Worm (Caenorhabditis elegans) whole organism, L2 larva: ENCODE data around the gene F02C12.2.
A peak's percentile ranks its signal among the peaks of the same experiment; 100 is the strongest.

Experiments used
- C34F6.9 ChIP-seq: fragments of 150-350 bp; optimal IDR thresholded peaks from 2 replicates; lab custom pipeline; 2014; ENCODE audit warnings: missing biosample characterization, missing genetic modification characterization
- F13H6.1 ChIP-seq: sonication (generic microtip); optimal IDR thresholded peaks from 2 replicates; lab custom pipeline; 2016; ENCODE audit warnings: missing genetic modification characterization, missing compliant biosample characterization
- ZK546.5 ChIP-seq: sonication (generic microtip); optimal IDR thresholded peaks from 2 replicates; lab custom pipeline; 2017; ENCODE audit warnings: missing biosample characterization, missing genetic modification characterization
- alr-1 ChIP-seq: fragments of 150-350 bp; optimal IDR thresholded peaks from 2 replicates; lab custom pipeline; 2014; ENCODE audit warnings: missing biosample characterization, missing genetic modification characterization
- ama-1 ChIP-seq: fragments of 150-350 bp; optimal IDR thresholded peaks from 2 replicates; lab custom pipeline; 2018; ENCODE audit warnings: inconsistent platforms
- blmp-1 ChIP-seq: sonication (generic microtip); optimal IDR thresholded peaks from 2 replicates; lab custom pipeline; 2017; ENCODE audit warnings: missing genetic modification characterization, mild to moderate bottlenecking, missing compliant biosample characterization, antibody characterized with exemption, moderate library complexity; ENCODE audit not compliant: insufficient read depth
- ceh-16 ChIP-seq: fragments of 150-350 bp; optimal IDR thresholded peaks from 2 replicates; lab custom pipeline; 2014; ENCODE audit warnings: missing biosample characterization, missing genetic modification characterization
- ceh-82 ChIP-seq: fragments of 150-350 bp; optimal IDR thresholded peaks from 2 replicates; lab custom pipeline; 2014; ENCODE audit warnings: missing biosample characterization, missing genetic modification characterization
- crh-2 ChIP-seq: sonication (generic microtip); optimal IDR thresholded peaks from 2 replicates; lab custom pipeline; 2017; ENCODE audit warnings: missing biosample characterization, missing genetic modification characterization
- dmd-4 ChIP-seq: sonication (generic microtip); optimal IDR thresholded peaks from 2 replicates; lab custom pipeline; 2017; ENCODE audit warnings: missing biosample characterization, missing genetic modification characterization
- egl-27 ChIP-seq: sonication (generic microtip); optimal IDR thresholded peaks from 3 replicates; lab custom pipeline; 2017; ENCODE audit warnings: missing biosample characterization, missing genetic modification reagents, missing genetic modification characterization
- elt-1 ChIP-seq: fragments of 150-350 bp; optimal IDR thresholded peaks from 2 replicates; lab custom pipeline; 2014; ENCODE audit warnings: missing biosample characterization, missing genetic modification characterization
- fos-1 ChIP-seq: fragments of 150-350 bp; optimal IDR thresholded peaks from 2 replicates; lab custom pipeline; 2014; ENCODE audit warnings: missing biosample characterization, missing genetic modification characterization
- gmeb-1 ChIP-seq: fragments of 150-350 bp; optimal IDR thresholded peaks from 2 replicates; lab custom pipeline; 2014; ENCODE audit warnings: missing biosample characterization, missing genetic modification characterization
- lin-11 ChIP-seq: fragments of 150-350 bp; sonication (generic microtip); optimal IDR thresholded peaks from 2 replicates; lab custom pipeline; 2014; ENCODE audit warnings: missing biosample characterization, missing genetic modification characterization, inconsistent platforms, mixed read lengths
- lsy-2 ChIP-seq, 2 experiments: fragments of 150-350 bp in 1 of 2; sonication (generic microtip) in 1 of 2; optimal IDR thresholded peaks; 2 replicates each; lab custom pipeline; 2014 to 2017; ENCODE audit warnings: missing biosample characterization in 2 of 2, missing genetic modification characterization in 2 of 2
- mab-5 ChIP-seq: fragments of 150-350 bp; optimal IDR thresholded peaks from 2 replicates; lab custom pipeline; 2014; ENCODE audit warnings: missing biosample characterization, missing genetic modification characterization
- mbf-1 ChIP-seq: sonication (generic microtip); optimal IDR thresholded peaks from 2 replicates; lab custom pipeline; 2017; ENCODE audit warnings: missing biosample characterization, missing genetic modification characterization
- mdl-1 ChIP-seq, 2 experiments: fragments of 150-350 bp in 1 of 2; sonication (generic microtip) in 1 of 2; optimal IDR thresholded peaks; 2 replicates each; lab custom pipeline; 2017; ENCODE audit warnings: missing biosample characterization in 2 of 2, missing genetic modification characterization in 2 of 2
- nhr-10 ChIP-seq: sonication (generic microtip); optimal IDR thresholded peaks from 2 replicates; lab custom pipeline; 2017; ENCODE audit warnings: missing biosample characterization, missing genetic modification characterization
- nhr-11 ChIP-seq: fragments of 150-350 bp; optimal IDR thresholded peaks from 2 replicates; lab custom pipeline; 2014; ENCODE audit warnings: missing biosample characterization, missing genetic modification characterization
- nhr-12 ChIP-seq: fragments of 150-350 bp; optimal IDR thresholded peaks from 2 replicates; lab custom pipeline; 2014; ENCODE audit warnings: missing biosample characterization, missing genetic modification characterization
- nhr-129 ChIP-seq: fragments of 150-350 bp; optimal IDR thresholded peaks from 2 replicates; lab custom pipeline; 2014; ENCODE audit warnings: missing biosample characterization, missing genetic modification characterization
- nhr-237 ChIP-seq: fragments of 150-350 bp; optimal IDR thresholded peaks from 2 replicates; lab custom pipeline; 2014; ENCODE audit warnings: missing biosample characterization, missing genetic modification characterization
- nhr-25 ChIP-seq: fragments of 150-350 bp; sonication (generic microtip); optimal IDR thresholded peaks from 3 replicates; lab custom pipeline; 2014; ENCODE audit warnings: missing biosample characterization, missing genetic modification characterization
- nhr-77 ChIP-seq: fragments of 150-350 bp; optimal IDR thresholded peaks from 2 replicates; lab custom pipeline; 2014; ENCODE audit warnings: missing biosample characterization, missing genetic modification characterization
- peb-1 ChIP-seq: fragments of 150-350 bp; optimal IDR thresholded peaks from 2 replicates; lab custom pipeline; 2014; ENCODE audit warnings: missing biosample characterization, missing genetic modification characterization
- skn-1 ChIP-seq: sonication (generic microtip); optimal IDR thresholded peaks from 2 replicates; lab custom pipeline; 2017; ENCODE audit warnings: missing biosample characterization, missing genetic modification characterization
- sma-3 ChIP-seq: sonication (generic microtip); optimal IDR thresholded peaks from 2 replicates; lab custom pipeline; 2016; ENCODE audit warnings: missing genetic modification reagents, missing genetic modification characterization, missing compliant biosample characterization
- sma-9 ChIP-seq, 2 experiments: fragments of 150-350 bp in 1 of 2; sonication (generic microtip) in 1 of 2; optimal IDR thresholded peaks; 2 replicates each; lab custom pipeline; 2014 to 2016; ENCODE audit warnings: missing genetic modification characterization in 2 of 2, mild to moderate bottlenecking in 1 of 2, missing biosample characterization in 1 of 2, missing compliant biosample characterization in 1 of 2, missing genetic modification reagents in 1 of 2, moderate library complexity in 1 of 2
- unc-55 ChIP-seq: fragments of 150-350 bp; sonication (generic microtip); optimal IDR thresholded peaks from 3 replicates; lab custom pipeline; 2014; ENCODE audit warnings: missing biosample characterization, missing genetic modification reagents, missing genetic modification characterization
- unc-62 ChIP-seq: fragments of 150-350 bp; optimal IDR thresholded peaks from 2 replicates; lab custom pipeline; 2014; ENCODE audit warnings: missing biosample characterization, missing genetic modification reagents, missing genetic modification characterization
- zag-1 ChIP-seq: fragments of 150-350 bp; optimal IDR thresholded peaks from 2 replicates; lab custom pipeline; 2014; ENCODE audit warnings: missing biosample characterization, missing genetic modification characterization
- ztf-1 ChIP-seq: fragments of 200-800 bp; sonication (Bioruptor generic); conservative IDR thresholded peaks from 2 replicates; pipeline ENCODE4 v1.3.6; 2022; ENCODE audit warnings: missing genetic modification characterization, missing compliant biosample characterization
- ztf-4 ChIP-seq: fragments of 150-350 bp; optimal IDR thresholded peaks from 2 replicates; lab custom pipeline; 2014; ENCODE audit warnings: missing biosample characterization, missing genetic modification characterization

The F02C12.2 gene

DNA sequence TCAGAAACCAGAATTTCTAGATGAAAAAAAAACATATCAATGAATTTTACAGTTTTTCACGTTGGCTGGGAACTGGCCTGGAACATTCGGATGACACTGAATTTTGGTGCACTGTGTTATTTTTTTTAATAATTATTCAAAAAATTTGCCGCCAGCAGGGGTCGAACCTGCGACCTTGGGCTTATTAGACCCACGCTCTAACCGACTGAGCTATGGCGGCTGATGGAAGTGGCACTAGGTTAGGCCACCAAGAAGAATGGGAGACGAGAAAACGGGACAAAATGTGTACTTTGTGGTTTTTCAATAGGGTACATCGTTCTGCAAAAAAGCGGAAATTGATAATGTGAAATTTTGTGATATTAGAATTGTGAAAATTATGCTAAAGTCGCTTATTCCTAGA lies 15.9 kb upstream of the F02C12.2 start (continued):
- TF ChIP-seq lsy-2 (tag; optimal IDR thresholded peaks at IDR 0.05; lab: Kevin White, UChicago) (peak in 1 of 2 experiments; percentile 1), nhr-77 (tag; lab: Kevin White, UChicago) (no peak), ZK546.5 (tag; lab: Kevin White, UChicago) (no peak), peb-1 (tag; lab: Kevin White, UChicago) (no peak), nhr-25 (no peak), C34F6.9 (peak; percentile 7), crh-2 (tag; lab: Kevin White, UChicago) (peak; percentile 24), elt-1 (tag; lab: Kevin White, UChicago) (no peak), sma-3 (GFP tag; lab: Kevin White, UChicago) (peak; percentile 30)
- TF ChIP-seq, all 48 proteins: peak for 10

- TF ChIP-seq elt-1 (tag; lab: Kevin White, UChicago) (no peak), unc-55 (no peak), egl-27 (tag; lab: Kevin White, UChicago) (no peak), gmeb-1 (tag; lab: Kevin White, UChicago) (no peak), crh-2 (tag; lab: Kevin White, UChicago) (peak; percentile 0), ztf-4 (tag; lab: Kevin White, UChicago) (no peak), ceh-82 (no peak), fos-1 (tag; lab: Kevin White, UChicago) (peak; percentile 55), lin-11 (no peak)
Observed at ce11 chrX:13412307-13412706, 13.2 kb upstream of the F02C12.2 start.

DNA sequence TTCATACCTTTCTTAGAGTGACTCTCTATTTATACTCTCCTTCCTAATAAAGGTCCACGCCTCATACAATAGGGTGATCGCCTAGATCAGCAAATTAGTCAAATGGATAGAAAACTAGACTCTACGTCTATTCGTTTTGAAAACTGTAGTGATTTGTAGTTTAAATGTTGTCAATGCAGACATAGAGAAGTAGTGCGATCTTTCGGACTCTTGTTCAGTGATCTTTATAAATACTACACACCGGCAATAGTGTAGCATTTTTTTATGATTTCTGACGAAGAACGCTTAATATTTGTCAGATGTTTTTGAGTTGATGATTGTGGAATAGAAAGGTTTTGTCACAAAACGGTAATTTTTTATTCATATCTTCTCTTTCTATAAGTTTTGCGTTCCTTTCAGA lies 12.2 kb upstream of the F02C12.2 start:
- TF ChIP-seq dmd-4 (tag; lab: Kevin White, UChicago): no peak
- TF ChIP-seq ceh-16 (tag; lab: Kevin White, UChicago): no peak
- TF ChIP-seq sma-9 (GFP tag; optimal IDR thresholded peaks at IDR 0.05; lab: Kevin White, UChicago): peak; percentile 10
- TF ChIP-seq sma-9 (tag; optimal IDR thresholded peaks at IDR 0.05; lab: Kevin White, UChicago): no peak
- TF ChIP-seq nhr-12 (tag; lab: Kevin White, UChicago): no peak

DNA sequence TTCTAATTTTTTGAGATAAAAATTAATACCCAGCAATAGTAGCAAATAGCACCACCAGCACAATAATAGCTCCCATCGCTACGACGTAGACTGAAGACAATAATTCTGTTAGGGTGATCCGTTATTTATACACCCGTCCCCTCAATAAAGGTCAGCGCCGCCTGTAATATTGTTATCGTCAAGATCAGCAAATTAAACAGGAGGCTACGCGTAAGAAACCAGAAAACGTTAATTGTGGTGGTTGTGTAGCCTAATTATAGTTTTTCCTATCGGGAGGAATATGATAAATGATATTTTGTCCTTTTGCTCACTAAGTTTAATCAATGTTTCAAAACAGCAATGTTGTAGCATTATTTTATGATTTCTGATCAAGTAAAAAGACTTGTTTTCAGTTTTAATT lies 10.4 kb upstream of the F02C12.2 start, which contains the start of the genes cyp-13B1 and C29F7.1:
Gene cyp-13B1, minus strand, starts transcription at position 101 of the 400 bp plus-strand sequence.
Gene C29F7.1, plus strand, starts transcription at position 394 of the 400 bp plus-strand sequence.
- TF ChIP-seq sma-3 (GFP tag; lab: Kevin White, UChicago) (no peak), elt-1 (tag; lab: Kevin White, UChicago) (no peak), nhr-10 (no peak), zag-1 (tag; lab: Kevin White, UChicago) (no peak), sma-9 (GFP tag; optimal IDR thresholded peaks at IDR 0.05; lab: Kevin White, UChicago) (peak; percentile 1), sma-9 (tag; optimal IDR thresholded peaks at IDR 0.05; lab: Kevin White, UChicago) (no peak), skn-1 (no peak), mbf-1 (no peak), crh-2 (tag; lab: Kevin White, UChicago) (peak; percentile 5), mdl-1 (tag; optimal IDR thresholded peaks at IDR 0.05; lab: Kevin White, UChicago) (no peak), ama-1 (lab: Kevin White, UChicago) (no peak)

DNA sequence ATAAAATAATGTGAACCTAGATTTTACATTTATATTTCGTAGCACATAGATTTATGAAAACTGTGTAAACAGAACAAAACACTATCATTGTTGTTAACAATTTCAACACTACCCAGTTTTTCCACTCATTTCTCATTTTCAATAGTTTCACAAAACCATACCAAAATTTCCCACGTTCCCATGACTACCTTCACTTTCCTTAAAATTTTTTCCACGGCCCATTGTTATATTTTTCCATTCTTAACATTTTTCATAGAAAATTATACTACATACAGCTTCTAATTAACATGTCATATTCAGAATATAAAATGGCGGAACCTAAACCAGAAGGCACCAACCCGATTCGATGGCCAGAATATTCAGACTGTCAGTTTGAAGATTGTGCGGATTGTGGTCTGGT lies 2.7 kb upstream of the F02C12.2 start, which contains the start of gene F02C12.1:
Gene F02C12.1, plus strand, starts transcription at position 301 of the 400 bp plus-strand sequence.
- TF ChIP-seq alr-1 (tag; lab: Kevin White, UChicago) (no peak), ZK546.5 (tag; lab: Kevin White, UChicago) (no peak), nhr-25 (no peak)

DNA sequence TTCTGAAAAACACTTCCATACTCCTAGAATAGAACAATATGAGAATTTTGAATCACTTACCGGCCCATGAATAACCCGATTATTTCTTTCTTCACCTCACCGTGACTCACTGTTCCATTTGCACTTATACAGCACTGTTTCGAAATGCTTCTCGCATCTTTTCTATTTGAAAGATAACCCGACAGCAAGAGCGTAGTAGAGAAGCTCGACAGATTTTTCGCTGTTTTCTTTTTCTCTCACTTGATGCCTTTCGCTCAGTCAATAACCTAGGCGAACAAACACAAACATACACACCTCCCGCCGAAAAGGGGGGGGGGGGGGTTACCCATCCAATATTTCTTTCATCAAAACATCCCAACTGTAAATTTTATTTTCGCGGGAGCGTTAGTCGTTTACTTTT lies 2.2 kb upstream of the F02C12.2 start:
- TF ChIP-seq nhr-237 (tag; lab: Kevin White, UChicago) (no peak), unc-62 (GFP tag; lab: Kevin White, UChicago) (no peak), ztf-1 (GFP tag; lab: Robert Waterston, UW) (no peak), sma-3 (GFP tag; lab: Kevin White, UChicago) (peak; percentile 22), skn-1 (no peak), elt-1 (tag; lab: Kevin White, UChicago) (no peak), ama-1 (lab: Kevin White, UChicago) (no peak), lin-11 (no peak), nhr-129 (tag; lab: Kevin White, UChicago) (peak; percentile 45), blmp-1 (tag; lab: Kevin White, UChicago) (peak; percentile 10), mab-5 (tag; lab: Kevin White, UChicago) (no peak), fos-1 (tag; lab: Kevin White, UChicago) (peak; percentile 95), alr-1 (tag; lab: Kevin White, UChicago) (no peak), lsy-2 (tag; optimal IDR thresholded peaks at IDR 0.05; lab: Kevin White, UChicago) (no peak), sma-9 (GFP tag; optimal IDR thresholded peaks at IDR 0.05; lab: Kevin White, UChicago) (peak; percentile 49), sma-9 (tag; optimal IDR thresholded peaks at IDR 0.05; lab: Kevin White, UChicago) (no peak), peb-1 (tag; lab: Kevin White, UChicago) (no peak), F13H6.1 (tag; lab: Kevin White, UChicago) (peak; percentile 55), mbf-1 (no peak), nhr-11 (no peak), dmd-4 (tag; lab: Kevin White, UChicago) (no peak), ztf-4 (tag; lab: Kevin White, UChicago) (no peak), gmeb-1 (tag; lab: Kevin White, UChicago) (peak; percentile 0), C34F6.9 (peak; percentile 20)
